Fruit fly (Drosophila melanogaster): Measurements from ENCODE around the gene CG4842.

Gene CG4842

DNA sequence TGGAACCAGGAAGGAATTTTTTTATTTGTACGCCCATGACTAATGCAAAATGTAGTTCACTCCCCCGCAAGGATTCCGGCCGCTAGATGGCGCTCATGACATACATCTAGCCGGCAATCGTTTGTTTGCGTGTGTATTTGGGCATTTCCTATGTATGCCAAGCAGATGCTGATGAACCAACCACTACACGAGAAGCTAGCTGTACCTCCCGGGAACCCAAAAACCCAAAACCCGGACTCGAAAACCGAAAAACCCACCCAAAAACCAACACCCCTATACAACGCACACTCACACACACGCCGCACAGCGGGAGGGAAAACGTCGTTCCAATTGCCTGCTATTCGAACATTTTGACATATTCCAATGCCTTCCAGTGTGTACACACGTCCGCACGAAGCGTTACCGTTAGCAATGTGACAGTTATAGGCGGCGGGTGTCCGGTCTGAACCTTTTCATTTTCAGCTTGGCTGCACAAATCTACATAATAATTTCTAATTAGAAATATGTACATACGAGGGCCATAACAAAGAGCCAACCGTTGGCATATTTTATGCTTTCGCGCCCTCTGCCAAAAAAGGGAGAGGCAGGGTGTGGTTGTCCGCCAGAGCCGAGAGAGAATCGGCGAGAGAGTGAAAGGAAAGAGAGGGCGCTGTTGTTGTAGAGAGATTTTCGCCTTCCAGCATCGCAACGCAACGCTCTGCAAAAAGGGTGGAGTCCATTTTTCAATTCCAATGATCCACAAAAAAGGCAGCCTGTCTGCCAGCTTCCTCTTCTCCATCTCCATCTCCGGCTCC is 39.8 kb downstream of the CG4842 start (continued):
- TF ChIP-seq CG2199 (GFP tag; IDR thresholded peaks at IDR 0.05), result peak; percentile 84; the same call in 2 of the 3 replicates
- no peak for TF ChIP-seq Chrac-16 (GFP tag; optimal IDR thresholded peaks at IDR 0.05)
- no peak for TF ChIP-seq CG12236 (GFP tag; optimal IDR thresholded peaks at IDR 0.05)
- TF ChIP-seq trh (GFP tag; optimal IDR thresholded peaks at IDR 0.05), result no peak
- TF ChIP-seq CG33213 (GFP tag; optimal IDR thresholded peaks at IDR 0.05), result no peak
- TF ChIP-seq knrl (GFP tag; IDR thresholded peaks at IDR 0.05; ENCODE audit: partially characterized antibody), result no peak
- TF ChIP-seq al (GFP tag; IDR thresholded peaks at IDR 0.05), result no peak
- peak; percentile 55; the same call in 1 of the 2 replicates for TF ChIP-seq vvl (GFP tag; IDR thresholded peaks at IDR 0.05)
- TF ChIP-seq jing (GFP tag; optimal IDR thresholded peaks at IDR 0.05), result no peak
- peak; percentile 42; the same call in 1 of the 2 replicates for TF ChIP-seq chm (GFP tag; IDR thresholded peaks at IDR 0.05)
- TF ChIP-seq CG14050 (GFP tag; IDR thresholded peaks at IDR 0.05), result no peak
- TF ChIP-seq slp2 (GFP tag; optimal IDR thresholded peaks at IDR 0.05), result no peak
- TF ChIP-seq C15 (GFP tag; IDR thresholded peaks at IDR 0.05), result no peak
- no peak for TF ChIP-seq pzg (GFP tag; optimal IDR thresholded peaks at IDR 0.05)
- TF ChIP-seq CG8944 (GFP tag; optimal IDR thresholded peaks at IDR 0.05), result no peak
- no peak for TF ChIP-seq repo (GFP tag; optimal IDR thresholded peaks at IDR 0.05)
- TF ChIP-seq dysf (GFP tag; IDR thresholded peaks at IDR 0.05), result no peak
- TF ChIP-seq CkIIα-i1 (GFP tag; IDR thresholded peaks at IDR 0.05), result no peak
- peak; percentile 5 for TF ChIP-seq corto (GFP tag; optimal IDR thresholded peaks at IDR 0.05)
- TF ChIP-seq exex (tag; optimal IDR thresholded peaks at IDR 0.05), result no peak
- no peak for TF ChIP-seq BtbVII (GFP tag; optimal IDR thresholded peaks at IDR 0.05)
- no peak for TF ChIP-seq CG10267 (tag; optimal IDR thresholded peaks at IDR 0.05)
- TF ChIP-seq zen (tag; optimal IDR thresholded peaks at IDR 0.05), result no peak
- peak; percentile 3 for TF ChIP-seq phol (tag; optimal IDR thresholded peaks at IDR 0.05)
- TF ChIP-seq CG4328 (GFP tag; optimal IDR thresholded peaks at IDR 0.05), result peak; percentile 13
- no peak for TF ChIP-seq cwo (GFP tag; optimal IDR thresholded peaks at IDR 0.05)
- no peak for TF ChIP-seq z (GFP tag; IDR thresholded peaks at IDR 0.05)
- no peak for TF ChIP-seq inv (GFP tag; IDR thresholded peaks at IDR 0.05; ENCODE audit: partially characterized antibody)
- no peak for TF ChIP-seq Six4 (GFP tag; optimal IDR thresholded peaks at IDR 0.05)
- no peak for TF ChIP-seq Xbp1 (GFP tag; optimal IDR thresholded peaks at IDR 0.05)
- no peak for TF ChIP-seq eve (GFP tag; optimal IDR thresholded peaks at IDR 0.05)
- TF ChIP-seq Tbp (GFP tag; optimal IDR thresholded peaks at IDR 0.05), result no peak
- no peak for TF ChIP-seq fd102C (GFP tag; optimal IDR thresholded peaks at IDR 0.05)
- TF ChIP-seq tap (tag; optimal IDR thresholded peaks at IDR 0.05), result no peak
- TF ChIP-seq Dp (GFP tag; optimal IDR thresholded peaks at IDR 0.05), result no peak
- TF ChIP-seq mirr (GFP tag; optimal IDR thresholded peaks at IDR 0.05), result no peak
- no peak for TF ChIP-seq mam (GFP tag; optimal IDR thresholded peaks at IDR 0.05)
- TF ChIP-seq oc (tag; optimal IDR thresholded peaks at IDR 0.05), result no peak
- TF ChIP-seq sens-2 (GFP tag; IDR thresholded peaks at IDR 0.05), result no peak
- no peak for TF ChIP-seq CG17802 (tag; optimal IDR thresholded peaks at IDR 0.05)
- TF ChIP-seq bowl (GFP tag; IDR thresholded peaks at IDR 0.05), result no peak
- peak; percentile 89 for TF ChIP-seq kni (GFP tag; optimal IDR thresholded peaks at IDR 0.05)
- TF ChIP-seq fru (optimal IDR thresholded peaks at IDR 0.05), result no peak
- no peak for TF ChIP-seq Neu2 (GFP tag; optimal IDR thresholded peaks at IDR 0.05; ENCODE audit: borderline replicate concordance)
- no peak for TF ChIP-seq Gsc (GFP tag; IDR thresholded peaks at IDR 0.05)
- no peak for TF ChIP-seq Bteb2 (GFP tag; optimal IDR thresholded peaks at IDR 0.05)
- TF ChIP-seq Oli (tag; optimal IDR thresholded peaks at IDR 0.05), result no peak
- no peak for TF ChIP-seq lbe (GFP tag; optimal IDR thresholded peaks at IDR 0.05)
- no peak for TF ChIP-seq CG14441 (GFP tag; IDR thresholded peaks at IDR 0.05)
- TF ChIP-seq Ets65A (GFP tag), result peak; percentile 18
- peak; percentile 60 for TF ChIP-seq yki (optimal IDR thresholded peaks at IDR 0.05)

Data from whole organism, embryonic.